Worm (Caenorhabditis elegans): ENCODE results near the gene ctsa-2.

DNA sequence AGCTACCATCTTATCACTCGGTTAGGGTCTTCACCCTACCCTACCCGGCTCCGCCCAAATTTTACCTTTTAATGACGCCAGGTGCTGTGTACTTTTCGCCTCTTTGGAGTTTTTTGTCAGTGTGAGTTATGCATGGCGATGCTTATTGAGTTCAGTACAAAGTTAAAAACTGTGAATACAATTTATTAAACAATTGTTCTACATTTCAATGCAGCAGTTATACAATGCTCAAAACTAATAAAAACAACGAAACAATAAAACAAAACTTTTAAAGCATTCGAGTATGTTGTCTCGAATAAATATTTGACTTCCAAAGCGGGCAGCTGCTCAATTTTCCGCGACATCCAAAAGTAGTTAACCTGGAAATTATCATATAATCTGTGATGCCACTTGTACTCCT lies at the start of gene ctsa-2:
- TF ChIP-seq tbx-11 (GFP tag; IDR thresholded peaks at IDR 0.05) = no peak
- TF ChIP-seq B0310.2 (tag; optimal IDR thresholded peaks at IDR 0.05) = no peak
- TF ChIP-seq aly-1 (tag; optimal IDR thresholded peaks at IDR 0.05) = no peak
- no peak for TF ChIP-seq ama-1 (optimal IDR thresholded peaks at IDR 0.05)
- TF ChIP-seq ets-7 (tag; optimal IDR thresholded peaks at IDR 0.05) = no peak
